Worm (Caenorhabditis elegans): ENCODE measurements around the gene fbxa-56.

fbxa-56 gene

DNA sequence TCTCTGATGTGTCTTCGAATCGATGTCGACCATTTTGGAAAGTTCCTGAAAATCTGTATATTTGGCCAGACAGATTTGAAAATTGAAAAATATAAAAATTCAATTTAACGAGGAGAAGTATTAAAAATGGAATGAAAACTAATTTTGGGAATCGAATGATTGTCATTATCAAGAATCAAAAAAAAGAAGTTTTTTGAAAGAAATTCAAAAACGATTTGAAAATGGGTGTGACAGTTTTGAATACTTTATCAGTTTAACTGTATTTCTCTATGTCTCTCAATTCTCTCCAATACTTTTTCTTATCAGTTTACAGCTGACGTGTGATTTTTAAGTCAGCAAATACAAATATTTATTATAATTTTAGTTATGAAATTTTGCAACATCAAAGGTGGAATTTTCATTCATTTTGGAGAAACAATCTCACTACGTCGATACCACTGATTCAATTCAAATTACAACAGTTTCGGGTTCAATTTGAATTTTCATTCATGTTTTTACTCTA, 5.6 kb upstream of the fbxa-56 start, which contains the start of gene fbxa-59 (continued):
- no peak for TF ChIP-seq athp-1 (tag; optimal IDR thresholded peaks at IDR 0.05)
- TF ChIP-seq ceh-100 (GFP tag; IDR thresholded peaks at IDR 0.05): no peak
- peak; percentile 65; the same call in 1 of the 2 replicates for TF ChIP-seq cebp-1 (GFP tag; IDR thresholded peaks at IDR 0.05)
- peak; percentile 56 for TF ChIP-seq cebp-1 (tag; optimal IDR thresholded peaks at IDR 0.05)
- TF ChIP-seq sea-2 (GFP tag; IDR thresholded peaks at IDR 0.05): no peak
- TF ChIP-seq let-607 (tag; optimal IDR thresholded peaks at IDR 0.05): peak in 1 of 2 experiments; percentile 2
- no peak for TF ChIP-seq lin-35 (GFP tag; optimal IDR thresholded peaks at IDR 0.05)
- TF ChIP-seq dox-1 (GFP tag; IDR thresholded peaks at IDR 0.05): no peak
- TF ChIP-seq F10E7.11 (tag; optimal IDR thresholded peaks at IDR 0.05): no peak

DNA sequence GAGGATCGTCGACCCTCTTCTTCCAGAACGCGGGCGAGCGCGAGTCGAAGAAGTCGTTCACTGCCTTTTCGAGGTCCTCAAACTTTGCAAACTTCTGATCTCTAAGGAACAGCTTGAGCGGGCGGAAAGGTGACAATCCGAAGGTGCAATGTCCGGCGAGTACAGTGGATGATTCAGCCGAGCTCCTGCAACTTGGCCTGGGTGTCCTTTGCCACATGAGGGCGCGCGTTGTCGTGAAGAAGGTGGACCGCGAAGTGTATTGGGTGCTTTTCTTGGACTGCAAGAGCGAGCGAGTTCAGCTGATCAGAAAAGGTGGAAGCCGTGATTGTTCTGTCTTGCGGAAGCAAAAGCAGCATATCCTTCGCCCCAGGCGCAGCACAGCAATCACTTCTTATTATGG, 4.1 kb upstream of the fbxa-56 start:
- TF ChIP-seq somi-1 (GFP tag; optimal IDR thresholded peaks at IDR 0.05): no peak
- peak; percentile 64 for TF ChIP-seq zfh-2 (GFP tag; conservative IDR thresholded peaks at IDR 0.05)
- TF ChIP-seq snpc-3.4 (tag; optimal IDR thresholded peaks at IDR 0.05): no peak
- TF ChIP-seq ztf-28 (GFP tag; IDR thresholded peaks at IDR 0.05): no peak
- no peak for TF ChIP-seq egl-44 (GFP tag; IDR thresholded peaks at IDR 0.05)
- no peak for TF ChIP-seq lin-35 (GFP tag; optimal IDR thresholded peaks at IDR 0.05)
- no peak for TF ChIP-seq madf-6 (GFP tag; IDR thresholded peaks at IDR 0.05)

DNA sequence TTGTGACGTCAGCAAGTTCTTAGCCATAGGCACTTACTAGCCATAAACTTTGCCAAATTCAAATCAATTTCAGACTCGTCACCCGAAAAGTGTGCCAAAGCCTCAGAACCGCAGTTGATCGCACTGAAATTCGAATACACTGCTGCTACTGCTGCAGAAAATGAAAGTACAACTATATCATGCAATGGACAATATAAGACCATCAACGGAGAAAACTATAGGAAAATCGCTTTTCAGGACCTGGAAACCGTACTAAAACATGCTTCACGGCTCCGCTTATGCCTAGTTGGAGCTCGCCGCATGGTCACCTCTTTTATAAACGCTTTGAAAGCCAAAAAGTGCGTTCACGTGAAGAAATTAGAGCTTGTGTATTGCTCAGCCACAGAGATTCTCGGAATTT, 708 bp upstream of the fbxa-56 start, which contains the start of gene fbxa-22:
fbxa-22 (plus strand) TSS at position 301 of the 400 bp plus-strand sequence.
- no peak for TF ChIP-seq F57A8.1 (GFP tag; optimal IDR thresholded peaks at IDR 0.05)
- no peak for TF ChIP-seq egrh-3 (GFP tag; IDR thresholded peaks at IDR 0.05)
- TF ChIP-seq lin-40 (tag; optimal IDR thresholded peaks at IDR 0.05): no peak
- no peak for TF ChIP-seq tbp1 (GFP tag; optimal IDR thresholded peaks at IDR 0.05)
- no peak for TF ChIP-seq Y53G8AR.9 (GFP tag; conservative IDR thresholded peaks at IDR 0.05)
- no peak for TF ChIP-seq snpc-3.4 (tag; optimal IDR thresholded peaks at IDR 0.05)
- TF ChIP-seq dpl-1 (GFP tag; optimal IDR thresholded peaks at IDR 0.05): no peak

DNA sequence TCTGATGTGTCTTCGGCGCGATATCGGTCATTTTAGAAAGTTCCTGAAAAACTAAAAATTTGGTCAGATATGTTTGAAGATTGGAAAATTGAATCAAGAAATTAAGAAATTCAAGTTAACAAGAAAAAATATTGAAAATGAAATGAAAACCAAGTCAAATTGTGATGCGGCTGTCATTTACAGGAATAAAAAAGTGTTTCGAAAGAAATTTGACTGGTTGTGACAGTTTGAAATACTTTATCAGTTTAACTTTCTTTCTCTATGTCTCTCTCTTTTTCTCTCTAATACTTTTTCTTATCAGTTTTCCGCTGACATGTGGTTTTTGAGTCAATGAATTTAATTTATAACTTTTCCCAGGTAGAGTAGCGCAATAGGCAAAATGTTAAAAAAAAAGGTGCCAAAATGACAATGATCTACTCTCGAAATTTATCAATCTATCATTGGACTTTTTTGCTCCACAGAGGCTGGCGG, 1.8 kb downstream of the fbxa-56 start, which contains the start of gene fbxa-55:
fbxa-55 (minus strand) TSS at position 51 of the 471 bp plus-strand sequence.
- TF ChIP-seq unc-62 (GFP tag; optimal IDR thresholded peaks at IDR 0.05): peak; percentile 68
- TF ChIP-seq F39B2.1 (GFP tag; IDR thresholded peaks at IDR 0.05): no peak
- no peak for TF ChIP-seq hrde-1 (tag; optimal IDR thresholded peaks at IDR 0.05; ENCODE audit: borderline replicate concordance)
- TF ChIP-seq lir-1 (GFP tag; conservative IDR thresholded peaks at IDR 0.05): no peak
- peak in 1 of 2 experiments; percentile 2 for TF ChIP-seq let-607 (tag; optimal IDR thresholded peaks at IDR 0.05)
- TF ChIP-seq cebp-1 (GFP tag; IDR thresholded peaks at IDR 0.05): peak; percentile 69; the same call in 1 of the 2 replicates
- TF ChIP-seq cebp-1 (tag; optimal IDR thresholded peaks at IDR 0.05): peak; percentile 60
- peak; percentile 71 for TF ChIP-seq nhr-80 (tag; optimal IDR thresholded peaks at IDR 0.05)

DNA sequence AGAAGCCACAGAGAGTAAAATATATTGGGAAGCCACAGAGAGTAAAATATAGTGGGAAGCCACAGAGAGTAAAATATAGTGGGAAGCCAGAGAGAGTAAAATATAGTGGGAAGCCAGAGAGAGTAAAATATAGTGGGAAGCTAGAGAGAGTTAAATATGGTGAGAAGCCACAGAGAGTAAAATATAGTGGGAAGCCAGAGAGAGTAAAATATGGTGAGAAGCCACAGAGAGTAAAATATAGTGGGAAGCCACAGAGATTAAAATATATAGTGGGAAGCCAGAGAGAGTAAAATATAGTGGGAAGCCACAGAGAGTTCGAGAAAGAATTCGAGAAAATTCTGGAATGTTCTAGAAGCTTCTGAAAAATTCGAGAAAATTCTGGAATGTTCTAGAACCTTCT, 6.5 kb downstream of the fbxa-56 start:
- TF ChIP-seq xnd-1 (tag; optimal IDR thresholded peaks at IDR 0.05) (peak; percentile 18), F52B5.7 (tag; optimal IDR thresholded peaks at IDR 0.05) (peak; percentile 60), mes-4 (tag; optimal IDR thresholded peaks at IDR 0.05) (peak; percentile 46), ceh-79 (tag; optimal IDR thresholded peaks at IDR 0.05) (peak; percentile 73), hrde-1 (tag; optimal IDR thresholded peaks at IDR 0.05; ENCODE audit: borderline replicate concordance) (peak; percentile 33), nhr-179 (tag; optimal IDR thresholded peaks at IDR 0.05) (peak; percentile 89), rec-8 (tag; optimal IDR thresholded peaks at IDR 0.05) (peak in 1 of 2 experiments; percentile 62), mxl-1 (tag; optimal IDR thresholded peaks at IDR 0.05) (peak; percentile 51), die-1 (tag; optimal IDR thresholded peaks at IDR 0.05) (peak; percentile 66), F55B11.4 (tag; optimal IDR thresholded peaks at IDR 0.05; ENCODE audit: borderline replicate concordance, insufficient read depth) (peak; percentile 22), hlh-12 (tag; optimal IDR thresholded peaks at IDR 0.05) (peak; percentile 75)
